Worm (Caenorhabditis elegans) whole organism, L4/young adult: ENCODE data around the gene srh-215.

Source experiments
- W03F9.2 ChIP-seq: fragments of 150-350 bp; optimal IDR thresholded peaks from 2 replicates; lab custom pipeline; 2014; ENCODE audit warnings: missing biosample characterization, missing genetic modification characterization
- him-1 ChIP-seq: sonication (generic microtip); optimal IDR thresholded peaks from 2 replicates; lab custom pipeline; 2016; ENCODE audit warnings: missing genotype, missing genetic modification reagents, missing genetic modification characterization, missing compliant biosample characterization

DNA sequence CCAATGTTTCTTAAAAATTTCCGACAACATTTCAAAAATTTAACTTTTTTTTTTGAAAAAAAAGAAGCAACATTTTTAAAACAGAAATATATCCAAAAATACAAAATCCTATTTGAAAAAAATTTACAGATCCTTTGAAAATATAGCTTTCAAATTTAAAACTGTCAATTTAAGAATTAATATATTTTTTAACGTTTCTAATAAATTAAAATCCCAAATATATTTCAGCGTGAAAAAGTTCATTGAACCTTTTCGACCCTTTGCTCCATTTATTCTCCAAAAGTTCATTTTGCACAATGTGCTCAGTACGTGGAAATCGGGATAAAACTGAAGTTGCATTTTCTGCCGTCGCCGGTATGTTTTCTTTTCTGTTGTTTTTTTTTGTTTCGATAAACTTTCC lies 1.0 kb upstream of the srh-215 start, which contains the start of gene phy-3:
- TF ChIP-seq W03F9.2 (tag; lab: Kevin White, UChicago), result no peak
- no peak for TF ChIP-seq him-1
